Fruit fly (Drosophila melanogaster) whole organism, embryonic: ENCODE data around the gene SK.
A peak's percentile ranks its signal among the peaks of the same experiment; 100 is the strongest.

ENCODE experiments used
- Ada2b ChIP-seq: fragments of 200-800 bp; sonication (Bioruptor generic); IDR thresholded peaks from 2 replicates; pipeline ENCODE4 v1.3.6; 2022; ENCODE audit warnings: missing biosample characterization, missing genetic modification characterization
- Awh ChIP-seq: fragments of 200-800 bp; sonication (Bioruptor generic); IDR thresholded peaks from 2 replicates; pipeline ENCODE4, ENCODE4 v1.3.6; 2022; ENCODE audit warnings: missing biosample characterization, missing genetic modification characterization
- Blimp-1 ChIP-seq: fragments of 200-800 bp; sonication (Bioruptor generic); optimal IDR thresholded peaks from 3 replicates; lab custom pipeline; 2018; ENCODE audit warnings: missing biosample characterization, missing genetic modification characterization, mild to moderate bottlenecking, moderate library complexity, missing genetic modification reagents
- CG10209 ChIP-seq: fragments of 200-800 bp; sonication (Bioruptor generic); optimal IDR thresholded peaks from 3 replicates; lab custom pipeline; 2017; ENCODE audit warnings: missing biosample characterization, mild to moderate bottlenecking, missing genetic modification characterization, missing genetic modification reagents
- CG11398 ChIP-seq: fragments of 200-800 bp; sonication (Bioruptor generic); optimal IDR thresholded peaks from 2 replicates; lab custom pipeline; 2016; ENCODE audit warnings: missing biosample characterization, missing genetic modification characterization
- CG12071 ChIP-seq: fragments of 200-800 bp; sonication (Bioruptor generic); optimal IDR thresholded peaks from 3 replicates; lab custom pipeline; 2018; ENCODE audit warnings: missing biosample characterization, mild to moderate bottlenecking, missing genetic modification characterization
- CG12744 ChIP-seq: fragments of 200-800 bp; sonication (Bioruptor generic); optimal IDR thresholded peaks from 2 replicates; lab custom pipeline; 2016; ENCODE audit warnings: missing biosample characterization, missing genetic modification characterization
- CG15269 ChIP-seq: fragments of 200-800 bp; sonication (Bioruptor generic); optimal IDR thresholded peaks from 2 replicates; lab custom pipeline; 2018; ENCODE audit warnings: missing biosample characterization, mild to moderate bottlenecking, missing genetic modification characterization, moderate library complexity
- CG17359 ChIP-seq: fragments of 200-800 bp; sonication (Bioruptor generic); optimal IDR thresholded peaks from 3 replicates; lab custom pipeline; 2018; ENCODE audit warnings: missing biosample characterization, mild to moderate bottlenecking, missing genetic modification characterization, moderate library complexity
- CG18476 ChIP-seq: fragments of 200-800 bp; sonication (Bioruptor generic); optimal IDR thresholded peaks from 2 replicates; lab custom pipeline; 2016; ENCODE audit warnings: missing biosample characterization, mild to moderate bottlenecking, missing genetic modification characterization
- CG18599 ChIP-seq: fragments of 200-800 bp; sonication (Bioruptor generic); optimal IDR thresholded peaks from 3 replicates; lab custom pipeline; 2017; ENCODE audit warnings: missing biosample characterization, missing genetic modification characterization, mild to moderate bottlenecking, moderate library complexity, missing genetic modification reagents
- CG2129 ChIP-seq: fragments of 200-800 bp; sonication (Bioruptor generic); IDR thresholded peaks from 2 replicates; pipeline ENCODE4 v1.3.6; 2022; ENCODE audit warnings: missing biosample characterization, missing genetic modification characterization; ENCODE audit not compliant: partially characterized antibody
- CG31365 ChIP-seq: fragments of 200-800 bp; sonication (Bioruptor generic); optimal IDR thresholded peaks from 2 replicates; lab custom pipeline; 2018; ENCODE audit warnings: missing biosample characterization, mild to moderate bottlenecking, missing genetic modification characterization
- CG31441 ChIP-seq: fragments of 200-800 bp; sonication (Bioruptor generic); IDR thresholded peaks from 2 replicates; pipeline ENCODE4 v1.3.6; 2022; ENCODE audit warnings: missing biosample characterization, missing genetic modification characterization
- CG5180 ChIP-seq: fragments of 200-800 bp; sonication (Bioruptor generic); optimal IDR thresholded peaks from 3 replicates; lab custom pipeline; 2017; ENCODE audit warnings: missing biosample characterization, missing genetic modification characterization, mild to moderate bottlenecking, moderate library complexity, missing genetic modification reagents
- CG6683 ChIP-seq: fragments of 200-800 bp; sonication (Bioruptor generic); optimal IDR thresholded peaks from 2 replicates; lab custom pipeline; 2017; ENCODE audit warnings: missing biosample characterization, mild to moderate bottlenecking, missing genetic modification characterization, missing genetic modification reagents
- CG6765 ChIP-seq: fragments of 200-800 bp; sonication (Bioruptor generic); optimal IDR thresholded peaks from 3 replicates; lab custom pipeline; 2017; ENCODE audit warnings: missing biosample characterization, mild to moderate bottlenecking, missing genetic modification characterization
- CG8924 ChIP-seq: fragments of 200-800 bp; optimal IDR thresholded peaks from 3 replicates; lab custom pipeline; 2019; ENCODE audit warnings: missing biosample characterization, mild to moderate bottlenecking, missing genetic modification characterization, moderate library complexity
- CrebB ChIP-seq: fragments of 200-800 bp; sonication (Bioruptor generic); optimal IDR thresholded peaks from 3 replicates; lab custom pipeline; 2018; ENCODE audit warnings: missing biosample characterization, mild to moderate bottlenecking, missing genetic modification characterization
- Dip2 ChIP-seq: fragments of 200-800 bp; sonication (Bioruptor generic); IDR thresholded peaks from 2 replicates; pipeline ENCODE4 v1.3.6; 2022; ENCODE audit warnings: missing biosample characterization, missing genetic modification characterization
- HmgZ ChIP-seq: fragments of 200-800 bp; sonication (Bioruptor generic); optimal IDR thresholded peaks from 2 replicates; lab custom pipeline; 2018; ENCODE audit warnings: missing biosample characterization, mild to moderate bottlenecking, missing genetic modification characterization
- Hr51 ChIP-seq, 2 experiments: fragments of 200-800 bp; sonication (Bioruptor generic); optimal IDR thresholded peaks; 2 replicates in 1 of 2; 3 replicates in 1 of 2; lab custom pipeline; 2016 to 2018; ENCODE audit warnings: missing biosample characterization in 2 of 2, missing genetic modification characterization in 2 of 2, mild to moderate bottlenecking in 1 of 2, moderate library complexity in 1 of 2
- Lhr ChIP-seq: fragments of 200-800 bp; sonication (Bioruptor generic); optimal IDR thresholded peaks from 3 replicates; lab custom pipeline; 2017; ENCODE audit warnings: mild to moderate bottlenecking, missing biosample characterization, missing genetic modification reagents, missing genetic modification characterization
- MBD-R2 ChIP-seq: fragments of 200-800 bp; sonication (Bioruptor generic); IDR thresholded peaks from 2 replicates; pipeline ENCODE4 v1.3.6; 2022; ENCODE audit warnings: missing biosample characterization, missing genetic modification characterization
- Med ChIP-seq: fragments of 200-800 bp; sonication (Bioruptor generic); peaks from one replicate; lab custom pipeline; 2016; ENCODE audit warnings: missing biosample characterization, missing genetic modification characterization, mild to moderate bottlenecking, inconsistent platforms, moderate library complexity
- PHDP ChIP-seq: fragments of 200-800 bp; sonication (Bioruptor generic); optimal IDR thresholded peaks from 3 replicates; lab custom pipeline; 2018; ENCODE audit warnings: missing biosample characterization, mild to moderate bottlenecking, missing genetic modification characterization, moderate library complexity
- Rfx ChIP-seq: fragments of 200-800 bp; sonication (Bioruptor generic); IDR thresholded peaks from 2 replicates; pipeline ENCODE4 v1.3.6; 2022; ENCODE audit warnings: missing biosample characterization, missing genetic modification characterization
- Sry-δ ChIP-seq: fragments of 200-800 bp; sonication (Bioruptor generic); optimal IDR thresholded peaks from 2 replicates; lab custom pipeline; 2016; ENCODE audit warnings: missing biosample characterization, missing genetic modification characterization
- Usf ChIP-seq: fragments of 200-800 bp; sonication (Bioruptor generic); optimal IDR thresholded peaks from 2 replicates; lab custom pipeline; 2017; ENCODE audit warnings: missing genotype, missing biosample characterization, missing genetic modification characterization
- Xbp1 ChIP-seq: fragments of 200-800 bp; sonication (Bioruptor generic); optimal IDR thresholded peaks from 3 replicates; lab custom pipeline; 2016; ENCODE audit warnings: missing biosample characterization, mild to moderate bottlenecking, missing genetic modification characterization
- bigmax ChIP-seq: fragments of 200-800 bp; sonication (Bioruptor generic); optimal IDR thresholded peaks from 2 replicates; lab custom pipeline; 2018; ENCODE audit warnings: missing biosample characterization, mild to moderate bottlenecking, missing genetic modification characterization
- caup ChIP-seq: fragments of 200-800 bp; sonication (Bioruptor generic); optimal IDR thresholded peaks from 3 replicates; lab custom pipeline; 2017; ENCODE audit warnings: missing biosample characterization, mild to moderate bottlenecking, missing genetic modification characterization, moderate library complexity; ENCODE audit not compliant: severe bottlenecking
- ci ChIP-seq: fragments of 200-800 bp; sonication (Bioruptor generic); IDR thresholded peaks from 3 replicates; pipeline ENCODE4 v1.3.6; 2022; ENCODE audit warnings: missing biosample characterization, missing genetic modification characterization
- dati ChIP-seq: fragments of 200-800 bp; sonication (Bioruptor generic); IDR thresholded peaks from 2 replicates; pipeline ENCODE4 v1.3.6; 2022; ENCODE audit warnings: missing biosample characterization, missing genetic modification characterization
- dysf ChIP-seq: fragments of 200-800 bp; sonication (Bioruptor generic); IDR thresholded peaks from 3 replicates; pipeline ENCODE4 v1.3.6; 2022; ENCODE audit warnings: missing biosample characterization, missing genetic modification characterization
- ems ChIP-seq: fragments of 200-800 bp; sonication (Bioruptor generic); optimal IDR thresholded peaks from 3 replicates; lab custom pipeline; 2016; ENCODE audit warnings: missing biosample characterization, missing genetic modification characterization
- her ChIP-seq: fragments of 200-800 bp; sonication (Bioruptor generic); optimal IDR thresholded peaks from 2 replicates; lab custom pipeline; 2016; ENCODE audit warnings: missing biosample characterization, missing genetic modification characterization
- inv ChIP-seq: fragments of 200-800 bp; sonication (Bioruptor generic); IDR thresholded peaks from 2 replicates; pipeline ENCODE4 v1.3.6; 2022; ENCODE audit warnings: missing biosample characterization, missing genetic modification characterization; ENCODE audit not compliant: partially characterized antibody
- lab ChIP-seq: fragments of 200-800 bp; sonication (Bioruptor generic); optimal IDR thresholded peaks from 3 replicates; lab custom pipeline; 2017; ENCODE audit warnings: missing biosample characterization, missing genetic modification characterization, mild to moderate bottlenecking, moderate library complexity, missing genetic modification reagents
- lilli ChIP-seq: fragments of 200-800 bp; sonication (Bioruptor generic); optimal IDR thresholded peaks from 3 replicates; lab custom pipeline; 2016; ENCODE audit warnings: missing biosample characterization, missing genetic modification characterization
- lmd ChIP-seq: fragments of 200-800 bp; sonication (Bioruptor generic); IDR thresholded peaks from 2 replicates; pipeline ENCODE4 v1.3.6; 2022; ENCODE audit warnings: missing biosample characterization, missing genetic modification characterization
- luna ChIP-seq: fragments of 200-800 bp; sonication (Bioruptor generic); optimal IDR thresholded peaks from 2 replicates; lab custom pipeline; 2016; ENCODE audit warnings: missing biosample characterization, missing genetic modification characterization
- maf-S ChIP-seq: fragments of 200-800 bp; sonication (Bioruptor generic); optimal IDR thresholded peaks from 2 replicates; lab custom pipeline; 2016; ENCODE audit warnings: missing biosample characterization, missing genetic modification characterization
- mirr ChIP-seq: fragments of 200-800 bp; sonication (Bioruptor generic); optimal IDR thresholded peaks from 3 replicates; lab custom pipeline; 2018; ENCODE audit warnings: missing biosample characterization, mild to moderate bottlenecking, missing genetic modification characterization
- pzg ChIP-seq: fragments of 200-800 bp; sonication (Bioruptor generic); optimal IDR thresholded peaks from 3 replicates; lab custom pipeline; 2018; ENCODE audit warnings: missing biosample characterization, mild to moderate bottlenecking, missing genetic modification characterization, moderate library complexity
- scrt ChIP-seq: fragments of 200-800 bp; sonication (Bioruptor generic); optimal IDR thresholded peaks from 2 replicates; lab custom pipeline; 2018; ENCODE audit warnings: missing biosample characterization, mild to moderate bottlenecking, missing genetic modification characterization, moderate library complexity
- seq ChIP-seq: fragments of 200-800 bp; sonication (Bioruptor generic); IDR thresholded peaks from 2 replicates; pipeline ENCODE4 v1.3.6; 2022; ENCODE audit warnings: missing biosample characterization, missing genetic modification characterization
- sima ChIP-seq: fragments of 200-800 bp; sonication (Bioruptor generic); optimal IDR thresholded peaks from 2 replicates; lab custom pipeline; 2016; ENCODE audit warnings: missing biosample characterization, missing genetic modification characterization
- sob ChIP-seq: fragments of 200-800 bp; sonication (Bioruptor generic); IDR thresholded peaks from 2 replicates; pipeline ENCODE4 v1.3.6; 2022; ENCODE audit warnings: missing biosample characterization, missing genetic modification characterization
- tx ChIP-seq: fragments of 200-800 bp; sonication (Bioruptor generic); optimal IDR thresholded peaks from 2 replicates; lab custom pipeline; 2016; ENCODE audit warnings: missing biosample characterization, missing genetic modification characterization

Gene SK

dm6 chrX:5336722-5337121, 3.3 kb upstream of the SK start (continued):
- TF ChIP-seq bigmax (GFP tag; lab: Kevin White, UChicago) (no peak), CG10209 (GFP tag; lab: Kevin White, UChicago) (peak; percentile 34), lilli (GFP tag; lab: Kevin White, UChicago) (peak; percentile 7), Awh (GFP tag; lab: Robert Waterston, UW) (no peak), CG17359 (tag; lab: Kevin White, UChicago) (peak; percentile 63), lmd (peak; percentile 41; the same call in 1 of the 2 replicates), mirr (GFP tag; lab: Kevin White, UChicago) (peak; percentile 30), luna (GFP tag; lab: Kevin White, UChicago) (no peak), Ada2b (GFP tag; lab: Robert Waterston, UW) (peak; percentile 7; the same call in 1 of the 2 replicates), caup (GFP tag; lab: Kevin White, UChicago) (peak; percentile 54), CG6683 (GFP tag; lab: Kevin White, UChicago) (peak; percentile 13), MBD-R2 (GFP tag; lab: Robert Waterston, UW) (no peak), seq (no peak; the same call in 1 of the 2 replicates), PHDP (tag; lab: Kevin White, UChicago) (peak; percentile 60), CG31365 (tag; lab: Kevin White, UChicago) (peak; percentile 28), Lhr (GFP tag; lab: Kevin White, UChicago) (no peak), CG5180 (GFP tag; lab: Kevin White, UChicago) (peak; percentile 17), sima (no peak), inv (GFP tag; lab: Robert Waterston, UW) (no peak), maf-S (no peak), Blimp-1 (GFP tag; lab: Kevin White, UChicago) (peak; percentile 5), Rfx (peak; percentile 52; the same call in 1 of the 2 replicates), ems (GFP tag; lab: Kevin White, UChicago) (no peak), pzg (GFP tag; lab: Kevin White, UChicago) (no peak), CG11398 (no peak), ci (GFP tag; lab: Robert Waterston, UW) (0 out of 3 replicates have a peak, but pooled peaks have one; percentile 44), scrt (GFP tag; lab: Kevin White, UChicago) (peak; percentile 51), Dip2 (GFP tag; lab: Robert Waterston, UW) (no peak), CG18599 (GFP tag; lab: Kevin White, UChicago) (peak; percentile 76), dysf (GFP tag; lab: Robert Waterston, UW) (peak; percentile 62), Sry-δ (GFP tag; lab: Kevin White, UChicago) (no peak), CG2129 (no peak), CG12744 (GFP tag; lab: Kevin White, UChicago) (no peak), CG31441 (peak; percentile 48; the same call in 1 of the 2 replicates), sob (GFP tag; lab: Robert Waterston, UW) (0 out of 2 replicates have a peak, but pooled peaks have one; percentile 20), Med (GFP tag; lab: Kevin White, UChicago) (peak; percentile 73), CG6765 (peak; percentile 13), CrebB (tag; lab: Kevin White, UChicago) (peak; percentile 12), her (GFP tag; lab: Kevin White, UChicago) (no peak), CG15269 (tag; lab: Kevin White, UChicago) (peak; percentile 58), CG12071 (peak; percentile 34), HmgZ (tag; lab: Kevin White, UChicago) (peak; percentile 38), CG8924 (tag; lab: Kevin White, UChicago) (peak; percentile 42), CG18476 (GFP tag; lab: Kevin White, UChicago) (peak; percentile 12), Xbp1 (peak; percentile 5), Usf (GFP tag; lab: Kevin White, UChicago) (peak; percentile 9), tx (GFP tag; lab: Kevin White, UChicago) (no peak), dati (GFP tag; lab: Robert Waterston, UW) (no peak), lab (GFP tag; lab: Kevin White, UChicago) (peak; percentile 70), Hr51 (GFP tag; optimal IDR thresholded peaks at IDR 0.05; lab: Kevin White, UChicago) (peak in 1 of 2 experiments; percentile 64)
